Fruit fly (Drosophila melanogaster) whole organism, prepupa: ENCODE results near the gene CG10226.

ENCODE experiments used
- CG6854 ChIP-seq: fragments of 200-800 bp; sonication (Bioruptor generic); optimal IDR thresholded peaks from 2 replicates; lab custom pipeline; 2017; ENCODE audit warnings: missing biosample characterization, mild to moderate bottlenecking, missing genetic modification characterization
- CG8632 ChIP-seq: fragments of 200-800 bp; sonication (Bioruptor generic); optimal IDR thresholded peaks from 3 replicates; lab custom pipeline; 2016; ENCODE audit warnings: missing biosample characterization, missing genetic modification characterization
- Gug ChIP-seq: fragments of 200-800 bp; sonication (Bioruptor generic); IDR thresholded peaks from 2 replicates; pipeline ENCODE4 v1.3.6; 2022; ENCODE audit warnings: missing biosample characterization, missing genetic modification characterization
- acj6 ChIP-seq: fragments of 200-800 bp; sonication (Bioruptor generic); optimal IDR thresholded peaks from 3 replicates; lab custom pipeline; 2016; ENCODE audit warnings: missing biosample characterization, missing genetic modification characterization
- eg ChIP-seq: fragments of 200-800 bp; sonication (Bioruptor generic); IDR thresholded peaks from 3 replicates; pipeline ENCODE4 v1.3.6; 2022; ENCODE audit warnings: missing biosample characterization, missing genetic modification characterization
- fd85E ChIP-seq: fragments of 200-800 bp; sonication (Bioruptor generic); optimal IDR thresholded peaks from 3 replicates; lab custom pipeline; 2016; ENCODE audit warnings: missing biosample characterization, missing genetic modification characterization
- pdm3 ChIP-seq: fragments of 200-800 bp; sonication (Bioruptor generic); optimal IDR thresholded peaks from 3 replicates; lab custom pipeline; 2016; ENCODE audit warnings: missing biosample characterization, missing genetic modification characterization
- spab ChIP-seq: fragments of 200-800 bp; sonication (Bioruptor generic); optimal IDR thresholded peaks from 2 replicates; lab custom pipeline; 2017; ENCODE audit warnings: missing biosample characterization, mild to moderate bottlenecking, missing genetic modification characterization, missing genetic modification reagents

- TF ChIP-seq CG8632 (peak; percentile 93), acj6 (GFP tag; lab: Kevin White, UChicago) (peak; percentile 95), spab (GFP tag; lab: Kevin White, UChicago) (peak; percentile 91), Gug (GFP tag; lab: Robert Waterston, UW) (peak; percentile 95), eg (peak; percentile 94), CG6854 (GFP tag; lab: Kevin White, UChicago) (peak; percentile 91), pdm3 (GFP tag; lab: Kevin White, UChicago) (peak; percentile 93), fd85E (GFP tag; lab: Kevin White, UChicago) (peak; percentile 73)
These were observed 16.7 kb upstream of the CG10226 start, which contains the start of gene Best2 for dm6 chr3L:6256408-6257188.
